Fruit fly (Drosophila melanogaster) whole organism, embryonic: ENCODE results near the gene CG11699.

Experiments
- ATbp ChIP-seq: fragments of 200-800 bp; sonication (Bioruptor generic); optimal IDR thresholded peaks from 2 replicates; lab custom pipeline; 2017; ENCODE audit warnings: missing biosample characterization, mild to moderate bottlenecking, missing genetic modification characterization, missing genetic modification reagents
- BtbVII ChIP-seq: fragments of 200-800 bp; sonication (Bioruptor generic); optimal IDR thresholded peaks from 3 replicates; lab custom pipeline; 2017; ENCODE audit warnings: missing biosample characterization, mild to moderate bottlenecking, missing genetic modification characterization
- CG10267 ChIP-seq: fragments of 200-800 bp; sonication (Bioruptor generic); optimal IDR thresholded peaks from 2 replicates; lab custom pipeline; 2018; ENCODE audit warnings: missing biosample characterization, mild to moderate bottlenecking, missing genetic modification characterization, moderate library complexity
- CG12155 ChIP-seq: fragments of 200-800 bp; sonication (Bioruptor generic); optimal IDR thresholded peaks from 3 replicates; lab custom pipeline; 2016; ENCODE audit warnings: missing biosample characterization, missing genetic modification characterization
- CG13624 ChIP-seq: fragments of 200-800 bp; sonication (Bioruptor generic); optimal IDR thresholded peaks from 2 replicates; lab custom pipeline; 2016; ENCODE audit warnings: missing biosample characterization, missing genetic modification characterization
- CG15601 ChIP-seq: fragments of 200-800 bp; sonication (Bioruptor generic); optimal IDR thresholded peaks from 3 replicates; lab custom pipeline; 2019; ENCODE audit warnings: missing biosample characterization, mild to moderate bottlenecking, missing genetic modification characterization, moderate library complexity
- CG15696 ChIP-seq: fragments of 200-800 bp; sonication (Bioruptor generic); optimal IDR thresholded peaks from 2 replicates; lab custom pipeline; 2019; ENCODE audit warnings: missing biosample characterization, mild to moderate bottlenecking, missing genetic modification characterization, moderate library complexity
- CG16813 ChIP-seq: fragments of 200-800 bp; sonication (Bioruptor generic); IDR thresholded peaks from 3 replicates; pipeline ENCODE4 v1.3.6; 2022; ENCODE audit warnings: missing biosample characterization, missing genetic modification characterization; ENCODE audit not compliant: partially characterized antibody
- CG1792 ChIP-seq: fragments of 200-800 bp; sonication (Bioruptor generic); optimal IDR thresholded peaks from 2 replicates; lab custom pipeline; 2016; ENCODE audit warnings: missing biosample characterization, missing genetic modification characterization
- CG1832 ChIP-seq: fragments of 200-800 bp; sonication (Bioruptor generic); optimal IDR thresholded peaks from 2 replicates; lab custom pipeline; 2017; ENCODE audit warnings: missing biosample characterization, mild to moderate bottlenecking, missing genetic modification characterization, inconsistent platforms
- CG3281 ChIP-seq: fragments of 200-800 bp; sonication (Bioruptor generic); optimal IDR thresholded peaks from 3 replicates; lab custom pipeline; 2017; ENCODE audit warnings: missing biosample characterization, mild to moderate bottlenecking, missing genetic modification characterization
- CG33557 ChIP-seq: fragments of 200-800 bp; sonication (Bioruptor generic); optimal IDR thresholded peaks from 2 replicates; lab custom pipeline; 2019; ENCODE audit warnings: missing biosample characterization, mild to moderate bottlenecking, missing genetic modification characterization, moderate library complexity
- CG34376 ChIP-seq: fragments of 200-800 bp; sonication (Bioruptor generic); optimal IDR thresholded peaks from 2 replicates; lab custom pipeline; 2018; ENCODE audit warnings: missing biosample characterization, mild to moderate bottlenecking, missing genetic modification characterization
- CG3995 ChIP-seq: fragments of 200-800 bp; sonication (Bioruptor generic); optimal IDR thresholded peaks from 3 replicates; lab custom pipeline; 2016; ENCODE audit warnings: missing biosample characterization, missing genetic modification characterization
- CG6813 ChIP-seq: fragments of 200-800 bp; sonication (Bioruptor generic); optimal IDR thresholded peaks from 2 replicates; lab custom pipeline; 2017; ENCODE audit warnings: missing biosample characterization, missing genetic modification characterization, mild to moderate bottlenecking, moderate library complexity, missing genetic modification reagents
- CG9215 ChIP-seq: fragments of 200-800 bp; sonication (Bioruptor generic); IDR thresholded peaks from 2 replicates; pipeline ENCODE4 v1.3.6; 2022; ENCODE audit warnings: missing biosample characterization, missing genetic modification characterization
- Dek ChIP-seq: fragments of 200-800 bp; sonication (Bioruptor generic); optimal IDR thresholded peaks from 3 replicates; lab custom pipeline; 2019; ENCODE audit warnings: missing biosample characterization, mild to moderate bottlenecking, missing genetic modification characterization, moderate library complexity
- Eip74EF ChIP-seq, 2 experiments: fragments of 200-800 bp in 1 of 2; fragments of >200 bp in 1 of 2; sonication (Bioruptor generic) in 1 of 2; optimal IDR thresholded peaks; 2 replicates each; lab custom pipeline; 2017 to 2019; ENCODE audit warnings: missing biosample characterization in 2 of 2, missing genetic modification characterization in 2 of 2, mild to moderate bottlenecking in 1 of 2, moderate library complexity in 1 of 2
- Fer3 ChIP-seq: fragments of 200-800 bp; sonication (Bioruptor generic); optimal IDR thresholded peaks from 2 replicates; lab custom pipeline; 2018; ENCODE audit warnings: missing biosample characterization, mild to moderate bottlenecking, missing genetic modification characterization, moderate library complexity
- HLH3B ChIP-seq: fragments of 200-800 bp; sonication (Bioruptor generic); IDR thresholded peaks from 2 replicates; pipeline ENCODE4 v1.3.6; 2022; ENCODE audit warnings: missing biosample characterization, missing genetic modification characterization
- Hr51 ChIP-seq, 2 experiments: fragments of 200-800 bp; sonication (Bioruptor generic); optimal IDR thresholded peaks; 2 replicates in 1 of 2; 3 replicates in 1 of 2; lab custom pipeline; 2016 to 2018; ENCODE audit warnings: missing biosample characterization in 2 of 2, missing genetic modification characterization in 2 of 2, mild to moderate bottlenecking in 1 of 2, moderate library complexity in 1 of 2
- Jarid2 ChIP-seq: fragments of 200-800 bp; sonication (Bioruptor generic); optimal IDR thresholded peaks from 3 replicates; lab custom pipeline; 2017; ENCODE audit warnings: mild to moderate bottlenecking, missing biosample characterization, missing genetic modification reagents, missing genetic modification characterization
- NK7.1 ChIP-seq: fragments of 200-800 bp; sonication (Bioruptor generic); optimal IDR thresholded peaks from 3 replicates; lab custom pipeline; 2016; ENCODE audit warnings: missing biosample characterization, missing genetic modification characterization
- Nf-YB ChIP-seq: fragments of 200-800 bp; sonication (Bioruptor generic); optimal IDR thresholded peaks from 3 replicates; lab custom pipeline; 2019; ENCODE audit warnings: missing biosample characterization, mild to moderate bottlenecking, missing genetic modification characterization, moderate library complexity
- Oaz ChIP-seq: fragments of 200-800 bp; sonication (Bioruptor generic); IDR thresholded peaks from 2 replicates; pipeline ENCODE4 v1.3.6; 2022; ENCODE audit warnings: missing biosample characterization, missing genetic modification characterization
- Optix ChIP-seq: fragments of 200-800 bp; sonication (Bioruptor generic); IDR thresholded peaks from 3 replicates; pipeline ENCODE4 v1.3.6; 2022; ENCODE audit warnings: missing biosample characterization, missing genetic modification characterization
- PHDP ChIP-seq: fragments of 200-800 bp; sonication (Bioruptor generic); optimal IDR thresholded peaks from 3 replicates; lab custom pipeline; 2018; ENCODE audit warnings: missing biosample characterization, mild to moderate bottlenecking, missing genetic modification characterization, moderate library complexity
- Ptx1 ChIP-seq: fragments of 200-800 bp; sonication (Bioruptor generic); IDR thresholded peaks from 2 replicates; pipeline ENCODE4 v1.3.6; 2022; ENCODE audit warnings: missing biosample characterization, missing genetic modification characterization
- ab ChIP-seq: fragments of 200-800 bp; sonication (Bioruptor generic); optimal IDR thresholded peaks from 2 replicates; lab custom pipeline; 2016; ENCODE audit warnings: missing biosample characterization, missing genetic modification characterization
- bowl ChIP-seq: fragments of 200-800 bp; sonication (Bioruptor generic); IDR thresholded peaks from 2 replicates; pipeline ENCODE4 v1.3.6; 2022; ENCODE audit warnings: missing biosample characterization, missing genetic modification characterization
- chif ChIP-seq, 2 experiments: fragments of 200-800 bp; sonication (Bioruptor generic); optimal IDR thresholded peaks; 3 replicates each; lab custom pipeline; 2016; ENCODE audit warnings: missing biosample characterization in 2 of 2, missing genetic modification characterization in 2 of 2
- ems ChIP-seq: fragments of 200-800 bp; sonication (Bioruptor generic); optimal IDR thresholded peaks from 3 replicates; lab custom pipeline; 2016; ENCODE audit warnings: missing biosample characterization, missing genetic modification characterization
- ewg ChIP-seq: fragments of 200-800 bp; sonication (Bioruptor generic); optimal IDR thresholded peaks from 3 replicates; lab custom pipeline; 2017; ENCODE audit warnings: mild to moderate bottlenecking, missing biosample characterization, missing genetic modification reagents, missing genetic modification characterization
- eyg ChIP-seq: fragments of 200-800 bp; sonication (Bioruptor generic); optimal IDR thresholded peaks from 3 replicates; lab custom pipeline; 2016; ENCODE audit warnings: missing biosample characterization, missing genetic modification characterization
- gcm2 ChIP-seq: fragments of 200-800 bp; sonication (Bioruptor generic); optimal IDR thresholded peaks from 2 replicates; lab custom pipeline; 2016; ENCODE audit warnings: missing biosample characterization, missing genetic modification characterization
- insv ChIP-seq, 2 experiments: fragments of 200-800 bp; sonication (Bioruptor generic); optimal IDR thresholded peaks; 3 replicates each; lab custom pipeline; 2016 to 2018; ENCODE audit warnings: missing biosample characterization in 2 of 2, missing genetic modification characterization in 2 of 2
- kah ChIP-seq: fragments of 200-800 bp; sonication (Bioruptor generic); optimal IDR thresholded peaks from 2 replicates; lab custom pipeline; 2018; ENCODE audit warnings: missing biosample characterization, mild to moderate bottlenecking, missing genetic modification characterization
- kni ChIP-seq: fragments of 200-800 bp; sonication (Bioruptor generic); optimal IDR thresholded peaks from 3 replicates; lab custom pipeline; 2017; ENCODE audit warnings: mild to moderate bottlenecking, missing biosample characterization, missing genetic modification reagents, missing genetic modification characterization
- lilli ChIP-seq: fragments of 200-800 bp; sonication (Bioruptor generic); optimal IDR thresholded peaks from 3 replicates; lab custom pipeline; 2016; ENCODE audit warnings: missing biosample characterization, missing genetic modification characterization
- prd ChIP-seq, 3 experiments: fragments of >200 bp in 2 of 3; fragments of 200-800 bp in 1 of 3; sonication (Bioruptor generic) in 1 of 3; optimal IDR thresholded peaks in 2 of 3; IDR thresholded peaks in 1 of 3; 2 replicates in 2 of 3; 3 replicates in 1 of 3; pipeline versions ENCODE4 v1.3.6 to Lab custom; 2017 to 2022; ENCODE audit warnings: missing biosample characterization in 1 of 3, missing genetic modification characterization in 1 of 3
- pros ChIP-seq: fragments of 200-800 bp; sonication (Bioruptor generic); optimal IDR thresholded peaks from 3 replicates; lab custom pipeline; 2019; ENCODE audit warnings: missing biosample characterization, mild to moderate bottlenecking, missing genetic modification characterization, moderate library complexity
- schlank ChIP-seq: fragments of 200-800 bp; sonication (Bioruptor generic); optimal IDR thresholded peaks from 2 replicates; lab custom pipeline; 2018; ENCODE audit warnings: missing biosample characterization, mild to moderate bottlenecking, missing genetic modification characterization
- sima ChIP-seq: fragments of 200-800 bp; sonication (Bioruptor generic); optimal IDR thresholded peaks from 2 replicates; lab custom pipeline; 2016; ENCODE audit warnings: missing biosample characterization, missing genetic modification characterization
- ssp ChIP-seq: fragments of 200-800 bp; sonication (Bioruptor generic); IDR thresholded peaks from 2 replicates; pipeline ENCODE4 v1.3.6; 2022; ENCODE audit warnings: missing biosample characterization, missing genetic modification characterization
- tio ChIP-seq: fragments of 200-800 bp; sonication (Bioruptor generic); optimal IDR thresholded peaks from 2 replicates; lab custom pipeline; 2017; ENCODE audit warnings: missing biosample characterization, missing genetic modification characterization, inconsistent platforms
- tna ChIP-seq: fragments of 200-800 bp; sonication (Bioruptor generic); IDR thresholded peaks from 2 replicates; pipeline ENCODE4 v1.3.6; 2022; ENCODE audit warnings: missing biosample characterization, missing genetic modification characterization; ENCODE audit not compliant: partially characterized antibody
- tx ChIP-seq: fragments of 200-800 bp; sonication (Bioruptor generic); optimal IDR thresholded peaks from 2 replicates; lab custom pipeline; 2016; ENCODE audit warnings: missing biosample characterization, missing genetic modification characterization
- zfh1 ChIP-seq: fragments of 200-800 bp; sonication (Bioruptor generic); IDR thresholded peaks from 3 replicates; pipeline ENCODE4 v1.3.6; 2022; ENCODE audit warnings: missing biosample characterization, missing genetic modification characterization

CG11699 gene

dm6 chrX:11569956-11570695, at the start of gene CG11699, which contains the start of gene Polr2A (continued):
- TF ChIP-seq Oaz (GFP tag; lab: Robert Waterston, UW) (no peak), Nf-YB (peak; percentile 5), HLH3B (no peak), schlank (tag; lab: Kevin White, UChicago) (no peak), CG15601 (peak; percentile 39), Hr51 (GFP tag; optimal IDR thresholded peaks at IDR 0.05; lab: Kevin White, UChicago) (no peak), ewg (peak; percentile 21), tio (no peak), CG1832 (GFP tag; lab: Kevin White, UChicago) (no peak), Optix (GFP tag; lab: Robert Waterston, UW) (no peak), sima (no peak), ATbp (no peak), bowl (GFP tag; lab: Robert Waterston, UW) (no peak), zfh1 (GFP tag; lab: Robert Waterston, UW) (0 out of 3 replicates have a peak, but pooled peaks have one; percentile 32), CG34376 (GFP tag; lab: Kevin White, UChicago) (no peak), CG6813 (GFP tag; lab: Kevin White, UChicago) (peak; percentile 9), ssp (GFP tag; lab: Robert Waterston, UW) (peak; percentile 32; the same call in 1 of the 2 replicates), CG10267 (peak; percentile 93), CG3995 (GFP tag; lab: Kevin White, UChicago) (peak; percentile 42), tx (GFP tag; lab: Kevin White, UChicago) (no peak), tna (GFP tag; lab: Robert Waterston, UW) (peak; percentile 23; the same call in 1 of the 2 replicates), ab (GFP tag; lab: Kevin White, UChicago) (no peak), lilli (peak; percentile 41), Ptx1 (GFP tag; lab: Robert Waterston, UW) (peak; percentile 36; the same call in 1 of the 2 replicates), CG33557 (GFP tag; lab: Kevin White, UChicago) (no peak), PHDP (tag; lab: Kevin White, UChicago) (no peak), prd (optimal IDR thresholded peaks at IDR 0.05; lab: Kevin White, UChicago) (no peak), prd (GFP tag; IDR thresholded peaks at IDR 0.05; lab: Robert Waterston, UW) (peak; percentile 25; the same call in 1 of the 3 replicates), ems (GFP tag; lab: Kevin White, UChicago) (peak; percentile 5), CG9215 (peak; percentile 33), CG15696 (tag; lab: Kevin White, UChicago) (peak; percentile 56), pros (GFP tag; lab: Kevin White, UChicago) (no peak), eyg (GFP tag; lab: Kevin White, UChicago) (no peak), Fer3 (tag; lab: Kevin White, UChicago) (peak; percentile 17), CG12155 (GFP tag; lab: Kevin White, UChicago) (peak; percentile 45), CG16813 (no peak), CG3281 (GFP tag; lab: Kevin White, UChicago) (peak; percentile 44), BtbVII (no peak), kni (GFP tag; lab: Kevin White, UChicago) (peak; percentile 40), CG13624 (no peak), Jarid2 (GFP tag; lab: Kevin White, UChicago) (peak; percentile 55), kah (GFP tag; lab: Kevin White, UChicago) (no peak), Eip74EF (GFP tag; optimal IDR thresholded peaks at IDR 0.05; lab: Kevin White, UChicago) (no peak), insv (GFP tag; optimal IDR thresholded peaks at IDR 0.05; lab: Kevin White, UChicago) (peak in 1 of 2 experiments; percentile 53), Dek (tag; lab: Kevin White, UChicago) (peak; percentile 59), gcm2 (GFP tag; lab: Kevin White, UChicago) (no peak), CG1792 (GFP tag; lab: Kevin White, UChicago) (no peak), chif (GFP tag; optimal IDR thresholded peaks at IDR 0.05; lab: Kevin White, UChicago) (no peak), NK7.1 (no peak)
